Worm (Caenorhabditis elegans) whole organism, L1 larva: ENCODE data around the gene R04D3.2.

Source experiments
- C04F5.9 ChIP-seq: sonication (generic microtip); optimal IDR thresholded peaks from 2 replicates; lab custom pipeline; 2016; ENCODE audit warnings: missing genetic modification characterization, missing compliant biosample characterization
- C16A3.4 ChIP-seq: fragments of 150-350 bp; optimal IDR thresholded peaks from 2 replicates; lab custom pipeline; 2014; ENCODE audit warnings: missing biosample characterization, missing genetic modification characterization
- F16B12.6 ChIP-seq: fragments of 150-350 bp; optimal IDR thresholded peaks from 2 replicates; lab custom pipeline; 2014; ENCODE audit warnings: missing biosample characterization, missing genetic modification characterization
- aha-1 ChIP-seq: fragments of 150-350 bp; optimal IDR thresholded peaks from 2 replicates; lab custom pipeline; 2014; ENCODE audit warnings: missing biosample characterization, missing genetic modification characterization
- alr-1 ChIP-seq: fragments of 200-800 bp; sonication (Bioruptor generic); optimal IDR thresholded peaks from 2 replicates; lab custom pipeline; 2018; ENCODE audit warnings: borderline replicate concordance, mild to moderate bottlenecking, missing genetic modification characterization, missing compliant biosample characterization
- blmp-1 ChIP-seq: fragments of 150-350 bp; optimal IDR thresholded peaks from 2 replicates; lab custom pipeline; 2014; ENCODE audit warnings: missing biosample characterization, missing genetic modification characterization
- ceh-8 ChIP-seq: fragments of 200-800 bp; sonication (Bioruptor generic); optimal IDR thresholded peaks from 2 replicates; lab custom pipeline; 2018; ENCODE audit warnings: mild to moderate bottlenecking, missing genetic modification characterization, moderate library complexity, missing compliant biosample characterization
- dpl-1 ChIP-seq, 3 experiments: fragments of 150-350 bp in 2 of 3; sonication (generic microtip) in 1 of 3; optimal IDR thresholded peaks; 2 replicates each; lab custom pipeline; 2014 to 2017; ENCODE audit warnings: missing biosample characterization in 3 of 3, missing genetic modification characterization in 3 of 3, missing genetic modification reagents in 3 of 3
- efl-1 ChIP-seq, 4 experiments: fragments of 150-350 bp; optimal IDR thresholded peaks in 3 of 4; peaks in 1 of 4; 1 replicate in 1 of 4; 2 replicates in 3 of 4; lab custom pipeline; 2014; ENCODE audit warnings: missing biosample characterization in 2 of 4, missing genetic modification characterization in 2 of 4, missing genetic modification reagents in 2 of 4
- efl-3 ChIP-seq: fragments of 200-800 bp; sonication (Bioruptor generic); optimal IDR thresholded peaks from 2 replicates; lab custom pipeline; 2018; ENCODE audit warnings: mild to moderate bottlenecking, missing genetic modification characterization, missing compliant biosample characterization
- egl-27 ChIP-seq, 2 experiments: fragments of 150-350 bp in 1 of 2; sonication (generic microtip); optimal IDR thresholded peaks; 3 replicates each; lab custom pipeline; 2017 to 2018; ENCODE audit warnings: missing biosample characterization in 2 of 2, missing genetic modification characterization in 2 of 2, missing genetic modification reagents in 2 of 2
- elt-2 ChIP-seq: sonication (generic microtip); optimal IDR thresholded peaks from 2 replicates; lab custom pipeline; 2016; ENCODE audit warnings: missing genetic modification characterization, mild to moderate bottlenecking, inconsistent platforms, missing compliant biosample characterization, missing genetic modification reagents
- elt-3 ChIP-seq, 6 experiments: fragments of 150-350 bp in 1 of 6; sonication (generic microtip); optimal IDR thresholded peaks; 2 replicates each; lab custom pipeline; 2017 to 2018; ENCODE audit warnings: missing biosample characterization in 6 of 6, missing genetic modification characterization in 6 of 6, inconsistent platforms in 1 of 6
- fkh-4 ChIP-seq: sonication (generic microtip); optimal IDR thresholded peaks from 2 replicates; lab custom pipeline; 2016; ENCODE audit warnings: missing compliant biosample characterization, missing genetic modification characterization, borderline replicate concordance
- fkh-8 ChIP-seq: sonication (generic microtip); optimal IDR thresholded peaks from 2 replicates; lab custom pipeline; 2016; ENCODE audit warnings: mild to moderate bottlenecking, missing genetic modification characterization, missing compliant biosample characterization
- fos-1 ChIP-seq: fragments of 150-350 bp; optimal IDR thresholded peaks from 2 replicates; lab custom pipeline; 2014; ENCODE audit warnings: missing biosample characterization, missing genetic modification characterization
- hlh-4 ChIP-seq: sonication (generic microtip); optimal IDR thresholded peaks from 2 replicates; lab custom pipeline; 2016; ENCODE audit warnings: mild to moderate bottlenecking, missing genetic modification characterization, missing compliant biosample characterization
- hpl-2 ChIP-seq: fragments of 150-350 bp; optimal IDR thresholded peaks from 2 replicates; lab custom pipeline; 2014; ENCODE audit warnings: missing biosample characterization, missing genetic modification reagents, missing genetic modification characterization
- irx-1 ChIP-seq: sonication (generic microtip); optimal IDR thresholded peaks from 2 replicates; lab custom pipeline; 2016; ENCODE audit warnings: missing genetic modification characterization, missing compliant biosample characterization
- isw-1 ChIP-seq: fragments of 200-800 bp; sonication (Bioruptor generic); IDR thresholded peaks from 2 replicates; pipeline ENCODE4 v1.3.6; 2022; ENCODE audit warnings: missing genetic modification characterization, missing compliant biosample characterization
- lin-14 ChIP-seq: fragments of 200-800 bp; sonication (Bioruptor generic); optimal IDR thresholded peaks from 2 replicates; lab custom pipeline; 2018; ENCODE audit warnings: mild to moderate bottlenecking, missing genetic modification characterization, moderate library complexity, missing compliant biosample characterization
- lin-15B ChIP-seq: fragments of 150-350 bp; sonication (generic microtip); optimal IDR thresholded peaks from 3 replicates; lab custom pipeline; 2014; ENCODE audit warnings: missing biosample characterization, missing genetic modification characterization
- lir-3 ChIP-seq: sonication (generic microtip); optimal IDR thresholded peaks from 2 replicates; lab custom pipeline; 2016; ENCODE audit warnings: mild to moderate bottlenecking, missing genetic modification characterization, moderate library complexity, missing compliant biosample characterization; ENCODE audit not compliant: poor library complexity
- mdl-1 ChIP-seq, 2 experiments: fragments of 150-350 bp; optimal IDR thresholded peaks; 2 replicates each; lab custom pipeline; 2014 to 2017; ENCODE audit warnings: missing biosample characterization in 2 of 2, missing genetic modification characterization in 2 of 2, inconsistent platforms in 1 of 2
- mef-2 ChIP-seq: fragments of 150-350 bp; optimal IDR thresholded peaks from 2 replicates; lab custom pipeline; 2014; ENCODE audit warnings: missing biosample characterization, missing genetic modification characterization
- mep-1 ChIP-seq: fragments of 150-350 bp; optimal IDR thresholded peaks from 2 replicates; lab custom pipeline; 2014; ENCODE audit warnings: missing biosample characterization, missing genetic modification characterization
- nhr-11 ChIP-seq: fragments of 150-350 bp; optimal IDR thresholded peaks from 2 replicates; lab custom pipeline; 2014; ENCODE audit warnings: missing biosample characterization, missing genetic modification characterization
- nhr-12 ChIP-seq: sonication (generic microtip); optimal IDR thresholded peaks from 2 replicates; lab custom pipeline; 2017; ENCODE audit warnings: missing biosample characterization, missing genetic modification characterization
- nhr-19 ChIP-seq: fragments of 200-800 bp; sonication (Bioruptor generic); conservative IDR thresholded peaks from 2 replicates; pipeline ENCODE4 v1.3.6; 2022; ENCODE audit warnings: missing genetic modification characterization, missing compliant biosample characterization
- nhr-237 ChIP-seq: fragments of 150-350 bp; optimal IDR thresholded peaks from 2 replicates; lab custom pipeline; 2014; ENCODE audit warnings: missing biosample characterization, missing genetic modification characterization
- nhr-28 ChIP-seq: fragments of 150-350 bp; optimal IDR thresholded peaks from 2 replicates; lab custom pipeline; 2014; ENCODE audit warnings: missing biosample characterization, missing genetic modification characterization
- nhr-71 ChIP-seq: sonication (generic microtip); optimal IDR thresholded peaks from 2 replicates; lab custom pipeline; 2016; ENCODE audit warnings: mild to moderate bottlenecking, missing genetic modification characterization, moderate library complexity, missing compliant biosample characterization
- nhr-76 ChIP-seq: sonication (generic microtip); optimal IDR thresholded peaks from 2 replicates; lab custom pipeline; 2017; ENCODE audit warnings: missing biosample characterization, missing genetic modification characterization
- nhr-90 ChIP-seq: sonication (generic microtip); optimal IDR thresholded peaks from 2 replicates; lab custom pipeline; 2016; ENCODE audit warnings: mild to moderate bottlenecking, missing genetic modification characterization, missing compliant biosample characterization; ENCODE audit not compliant: poor library complexity
- pqm-1 ChIP-seq: sonication (generic microtip); optimal IDR thresholded peaks from 3 replicates; lab custom pipeline; 2017; ENCODE audit warnings: missing biosample characterization, missing genetic modification characterization
- rnt-1 ChIP-seq: sonication (generic microtip); optimal IDR thresholded peaks from 2 replicates; lab custom pipeline; 2016; ENCODE audit warnings: mild to moderate bottlenecking, missing genetic modification characterization, moderate library complexity, missing compliant biosample characterization
- skn-1 ChIP-seq: fragments of 150-350 bp; optimal IDR thresholded peaks from 2 replicates; lab custom pipeline; 2014; ENCODE audit warnings: missing biosample characterization, missing genetic modification characterization
- snpc-4 ChIP-seq: fragments of 150-350 bp; optimal IDR thresholded peaks from 2 replicates; lab custom pipeline; 2014; ENCODE audit warnings: missing biosample characterization, missing genetic modification characterization
- snu-23 ChIP-seq: sonication (generic microtip); optimal IDR thresholded peaks from 2 replicates; lab custom pipeline; 2016; ENCODE audit warnings: missing genetic modification characterization, missing compliant biosample characterization
- sox-4 ChIP-seq: sonication (generic microtip); optimal IDR thresholded peaks from 2 replicates; lab custom pipeline; 2016; ENCODE audit warnings: missing genetic modification characterization, missing compliant biosample characterization
- sptf-1 ChIP-seq: fragments of 150-350 bp; optimal IDR thresholded peaks from 2 replicates; lab custom pipeline; 2014; ENCODE audit warnings: missing biosample characterization, missing genetic modification characterization
- sup-37 ChIP-seq: fragments of 200-800 bp; sonication (Bioruptor generic); optimal IDR thresholded peaks from 2 replicates; lab custom pipeline; 2018; ENCODE audit warnings: mild to moderate bottlenecking, missing genetic modification characterization, missing compliant biosample characterization
- swsn-7 ChIP-seq: sonication (generic microtip); optimal IDR thresholded peaks from 2 replicates; lab custom pipeline; 2016; ENCODE audit warnings: missing genetic modification characterization, missing compliant biosample characterization
- tbx-2 ChIP-seq: sonication (generic microtip); optimal IDR thresholded peaks from 2 replicates; lab custom pipeline; 2016; ENCODE audit warnings: missing genetic modification characterization, missing compliant biosample characterization
- tlp-1 ChIP-seq: fragments of 150-350 bp; optimal IDR thresholded peaks from 2 replicates; lab custom pipeline; 2014; ENCODE audit warnings: missing biosample characterization, missing genetic modification characterization
- unc-130 ChIP-seq: fragments of 150-350 bp; optimal IDR thresholded peaks from 2 replicates; lab custom pipeline; 2017; ENCODE audit warnings: missing biosample characterization, missing genetic modification characterization, inconsistent platforms
- unc-30 ChIP-seq: sonication (generic microtip); optimal IDR thresholded peaks from 2 replicates; lab custom pipeline; 2017; ENCODE audit warnings: missing biosample characterization, missing genetic modification characterization
- unc-62 ChIP-seq: fragments of 150-350 bp; optimal IDR thresholded peaks from 2 replicates; lab custom pipeline; 2014; ENCODE audit warnings: missing biosample characterization, missing genetic modification reagents, missing genetic modification characterization
- unc-98 ChIP-seq: fragments of 200-800 bp; sonication (Bioruptor generic); IDR thresholded peaks from 2 replicates; pipeline ENCODE4 v1.3.6; 2022; ENCODE audit warnings: missing genetic modification characterization, missing compliant biosample characterization
- vab-15 ChIP-seq: sonication (generic microtip); optimal IDR thresholded peaks from 2 replicates; lab custom pipeline; 2017; ENCODE audit warnings: missing genotype, mild to moderate bottlenecking, missing genetic modification characterization, missing compliant biosample characterization
- zip-4 ChIP-seq: fragments of 200-800 bp; sonication (Bioruptor generic); optimal IDR thresholded peaks from 2 replicates; lab custom pipeline; 2018; ENCODE audit warnings: mild to moderate bottlenecking, missing genetic modification characterization, moderate library complexity, missing compliant biosample characterization
- ztf-11 ChIP-seq, 2 experiments: sonication (generic microtip); optimal IDR thresholded peaks; 2 replicates each; lab custom pipeline; 2016 to 2017; ENCODE audit warnings: missing genetic modification characterization in 2 of 2, missing biosample characterization in 1 of 2, missing compliant biosample characterization in 1 of 2
- ztf-4 ChIP-seq: fragments of 150-350 bp; optimal IDR thresholded peaks from 2 replicates; lab custom pipeline; 2014; ENCODE audit warnings: missing biosample characterization, missing genetic modification characterization

Gene R04D3.2

ce11 chrX:13250163-13250562 lies 36.3 kb downstream of the R04D3.2 start (continued):
- TF ChIP-seq egl-27 (tag; optimal IDR thresholded peaks at IDR 0.05; lab: Kevin White, UChicago) (peak; percentile 27 to 33), nhr-76 (tag; lab: Kevin White, UChicago) (no peak), dpl-1 (GFP tag; optimal IDR thresholded peaks at IDR 0.05; lab: Kevin White, UChicago) (peak in 1 of 3 experiments; percentile 7), efl-1 (optimal IDR thresholded peaks at IDR 0.05; lab: Kevin White, UChicago) (no peak), efl-1 (GFP tag; optimal IDR thresholded peaks at IDR 0.05 in 1 of 2; lab: Kevin White, UChicago) (no peak), lin-14 (GFP tag; lab: Kevin White, UChicago) (peak; percentile 85), ztf-4 (tag; lab: Kevin White, UChicago) (no peak), hlh-4 (tag; lab: Kevin White, UChicago) (no peak), snpc-4 (no peak), C16A3.4 (tag; lab: Kevin White, UChicago) (peak; percentile 53), F16B12.6 (no peak), sup-37 (no peak), ztf-11 (tag; optimal IDR thresholded peaks at IDR 0.05; lab: Kevin White, UChicago) (no peak), vab-15 (tag; lab: Kevin White, UChicago) (no peak), nhr-19 (peak; percentile 29; the same call in 1 of the 2 replicates), nhr-28 (tag; lab: Kevin White, UChicago) (no peak), mep-1 (tag; lab: Kevin White, UChicago) (no peak), unc-98 (GFP tag; lab: Robert Waterston, UW) (no peak), ceh-8 (GFP tag; lab: Kevin White, UChicago) (no peak), sptf-1 (no peak), sox-4 (tag; lab: Kevin White, UChicago) (no peak), pqm-1 (tag; lab: Kevin White, UChicago) (no peak), rnt-1 (tag; lab: Kevin White, UChicago) (peak; percentile 23), unc-130 (tag; lab: Kevin White, UChicago) (peak; percentile 63), nhr-90 (peak; percentile 64), aha-1 (tag; lab: Kevin White, UChicago) (no peak), unc-62 (GFP tag; lab: Kevin White, UChicago) (no peak), irx-1 (tag; lab: Kevin White, UChicago) (no peak), fkh-4 (no peak), blmp-1 (peak; percentile 91), snu-23 (GFP tag; lab: Kevin White, UChicago) (peak; percentile 75), elt-3 (tag; optimal IDR thresholded peaks at IDR 0.05; lab: Kevin White, UChicago) (peak in 5 of 6 experiments; percentile 37 to 85 (median 79)), efl-3 (GFP tag; lab: Kevin White, UChicago) (no peak), unc-30 (tag; lab: Kevin White, UChicago) (no peak), tbx-2 (tag; lab: Kevin White, UChicago) (peak; percentile 58), fkh-8 (tag; lab: Kevin White, UChicago) (no peak), nhr-11 (tag; lab: Kevin White, UChicago) (no peak), elt-2 (tag; lab: Kevin White, UChicago) (peak; percentile 76), fos-1 (tag; lab: Kevin White, UChicago) (no peak), mdl-1 (tag; optimal IDR thresholded peaks at IDR 0.05; lab: Kevin White, UChicago) (peak in 1 of 2 experiments; percentile 91), swsn-7 (tag; lab: Kevin White, UChicago) (peak; percentile 25), alr-1 (tag; lab: Kevin White, UChicago) (no peak), skn-1 (no peak), zip-4 (GFP tag; lab: Kevin White, UChicago) (no peak), nhr-237 (tag; lab: Kevin White, UChicago) (no peak), tlp-1 (tag; lab: Kevin White, UChicago) (no peak), isw-1 (GFP tag; lab: Robert Waterston, UW) (no peak), lin-15B (tag; lab: Kevin White, UChicago) (no peak), hpl-2 (GFP tag; lab: Kevin White, UChicago) (no peak), nhr-71 (tag; lab: Kevin White, UChicago) (peak; percentile 74), nhr-12 (tag; lab: Kevin White, UChicago) (no peak), mef-2 (tag; lab: Kevin White, UChicago) (no peak), lir-3 (tag; lab: Kevin White, UChicago) (no peak), C04F5.9 (tag; lab: Kevin White, UChicago) (no peak)
